Fruit fly (Drosophila melanogaster): ENCODE data around the gene CG4119.

CG4119 gene

DNA sequence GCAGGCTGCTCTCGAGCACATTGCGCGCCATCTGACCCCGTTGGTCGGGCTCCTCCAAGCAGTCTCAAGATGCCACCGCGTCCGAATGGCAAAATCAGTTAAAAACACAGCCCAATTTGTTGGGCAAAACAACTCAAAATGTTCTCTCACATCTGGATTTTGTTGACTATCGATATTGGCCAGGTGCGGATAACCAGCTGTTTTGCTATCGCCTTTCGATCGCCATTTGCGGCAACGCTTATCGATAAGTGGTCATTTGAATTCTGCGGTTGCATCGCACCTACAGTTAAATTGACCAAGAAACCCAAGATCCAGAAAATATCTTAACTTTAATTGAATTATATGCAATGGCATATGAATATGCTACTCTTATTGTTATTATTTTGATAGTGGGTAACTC lies 29.2 kb downstream of the CG4119 start, which contains the start of gene CG3149 (continued):
- TF ChIP-seq pros (GFP tag; optimal IDR thresholded peaks at IDR 0.05) (no peak), vvl (GFP tag; IDR thresholded peaks at IDR 0.05) (no peak), CG4730 (GFP tag; IDR thresholded peaks at IDR 0.05) (no peak), tll (GFP tag; optimal IDR thresholded peaks at IDR 0.05) (no peak), HLH54F (GFP tag; optimal IDR thresholded peaks at IDR 0.05) (no peak), zen2 (GFP tag; IDR thresholded peaks at IDR 0.05; ENCODE audit: partially characterized antibody) (peak; percentile 83), CG10462 (GFP tag; optimal IDR thresholded peaks at IDR 0.05) (no peak), CG10431 (GFP tag; optimal IDR thresholded peaks at IDR 0.05) (no peak), Spps (tag; optimal IDR thresholded peaks at IDR 0.05) (no peak), trem (tag; optimal IDR thresholded peaks at IDR 0.05) (peak; percentile 26), crol (GFP tag; IDR thresholded peaks at IDR 0.05) (no peak), Aef1 (GFP tag; IDR thresholded peaks at IDR 0.05) (no peak), CG2202 (tag; optimal IDR thresholded peaks at IDR 0.05) (no peak), CG11398 (GFP tag; optimal IDR thresholded peaks at IDR 0.05) (no peak), MESR4 (GFP tag; optimal IDR thresholded peaks at IDR 0.05) (peak; percentile 27), ttk (GFP tag; IDR thresholded peaks at IDR 0.05) (no peak), ara (GFP tag; IDR thresholded peaks at IDR 0.05) (no peak), CG8089 (GFP tag; optimal IDR thresholded peaks at IDR 0.05) (no peak), crp (GFP tag; optimal IDR thresholded peaks at IDR 0.05) (peak; percentile 5 to 88), CG8765 (GFP tag; IDR thresholded peaks at IDR 0.05) (no peak), BEAF-32 (GFP tag; optimal IDR thresholded peaks at IDR 0.05) (peak; percentile 66), Deaf1 (tag; optimal IDR thresholded peaks at IDR 0.05) (no peak), unpg (GFP tag; optimal IDR thresholded peaks at IDR 0.05) (no peak), Sox100B (GFP tag; optimal IDR thresholded peaks at IDR 0.05) (no peak), NC2α (GFP tag; optimal IDR thresholded peaks at IDR 0.05) (no peak), Hey (tag; optimal IDR thresholded peaks at IDR 0.05) (no peak), kni (GFP tag; optimal IDR thresholded peaks at IDR 0.05) (no peak), CG5180 (GFP tag; optimal IDR thresholded peaks at IDR 0.05) (peak; percentile 35), CG12219 (GFP tag; optimal IDR thresholded peaks at IDR 0.05) (no peak), usp (GFP tag; optimal IDR thresholded peaks at IDR 0.05) (no peak), lmd (GFP tag; IDR thresholded peaks at IDR 0.05) (no peak), CG7928 (GFP tag; optimal IDR thresholded peaks at IDR 0.05) (no peak), CG30403 (GFP tag; optimal IDR thresholded peaks at IDR 0.05) (no peak), sqz (GFP tag; optimal IDR thresholded peaks at IDR 0.05) (no peak), hbn (GFP tag; IDR thresholded peaks at IDR 0.05; ENCODE audit: partially characterized antibody) (peak; percentile 45), insv (GFP tag; optimal IDR thresholded peaks at IDR 0.05) (no peak), ems (GFP tag; optimal IDR thresholded peaks at IDR 0.05) (no peak), chinmo (GFP tag; IDR thresholded peaks at IDR 0.05; ENCODE audit: partially characterized antibody) (0 out of 4 replicates have a peak, but pooled peaks have one; percentile 71), CG31388 (GFP tag; optimal IDR thresholded peaks at IDR 0.05) (no peak), z (GFP tag; IDR thresholded peaks at IDR 0.05) (no peak), PHDP (tag; optimal IDR thresholded peaks at IDR 0.05) (no peak), CG32767 (GFP tag; IDR thresholded peaks at IDR 0.05) (no peak), CG10209 (GFP tag; optimal IDR thresholded peaks at IDR 0.05) (no peak), CG8281 (tag; optimal IDR thresholded peaks at IDR 0.05) (no peak), CG6683 (GFP tag; optimal IDR thresholded peaks at IDR 0.05) (no peak), CG31365 (tag; optimal IDR thresholded peaks at IDR 0.05) (no peak), disco-r (GFP tag; optimal IDR thresholded peaks at IDR 0.05) (no peak), NK7.1 (GFP tag; optimal IDR thresholded peaks at IDR 0.05) (no peak), CG13424 (tag; optimal IDR thresholded peaks at IDR 0.05) (no peak), CG7963 (GFP tag; IDR thresholded peaks at IDR 0.05; ENCODE audit: partially characterized antibody) (peak; percentile 84), lbe (GFP tag; optimal IDR thresholded peaks at IDR 0.05) (no peak)

All from whole organism, embryonic.